Worm (Caenorhabditis elegans) whole organism, midembryonic: ENCODE measurements around the gene T09A12.8.

ENCODE experiments used
- T22C8.4 ChIP-seq: fragments of 200-800 bp; sonication (Bioruptor generic); IDR thresholded peaks from 2 replicates; pipeline ENCODE4 v1.3.6; 2022; ENCODE audit warnings: missing genetic modification characterization, missing compliant biosample characterization
- cog-1 ChIP-seq: sonication (generic microtip); optimal IDR thresholded peaks from 2 replicates; lab custom pipeline; 2016; ENCODE audit warnings: missing genetic modification characterization, missing compliant biosample characterization
- flt-1 ChIP-seq: fragments of 200-800 bp; sonication (Bioruptor generic); IDR thresholded peaks from 2 replicates; pipeline ENCODE4 v1.3.6; 2022; ENCODE audit warnings: missing genetic modification characterization, missing compliant biosample characterization
- klf-2 ChIP-seq: fragments of 200-800 bp; sonication (Bioruptor generic); conservative IDR thresholded peaks from 2 replicates; pipeline ENCODE4 v1.3.6; 2022; ENCODE audit warnings: missing genetic modification reagents, missing genetic modification characterization, missing compliant biosample characterization
- med-1 ChIP-seq: sonication (generic microtip); optimal IDR thresholded peaks from 2 replicates; lab custom pipeline; 2017; ENCODE audit warnings: missing genetic modification characterization, mild to moderate bottlenecking, missing compliant biosample characterization, antibody characterized with exemption, missing genetic modification reagents; ENCODE audit not compliant: insufficient read depth
- ref-1 ChIP-seq: fragments of 200-800 bp; sonication (Bioruptor generic); conservative IDR thresholded peaks from 2 replicates; pipeline ENCODE4 v1.3.6; 2022; ENCODE audit warnings: missing genetic modification reagents, missing genetic modification characterization, missing compliant biosample characterization
- tab-1 ChIP-seq: fragments of 200-800 bp; sonication (Bioruptor generic); IDR thresholded peaks from 2 replicates; pipeline ENCODE4 v1.3.6; 2022; ENCODE audit warnings: missing genetic modification characterization, missing compliant biosample characterization
- ztf-23 ChIP-seq: fragments of 200-800 bp; sonication (Bioruptor generic); IDR thresholded peaks from 2 replicates; pipeline ENCODE4 v1.3.6; 2022; ENCODE audit warnings: missing genetic modification reagents, missing genetic modification characterization, missing compliant biosample characterization
- ztf-29 ChIP-seq: fragments of 200-800 bp; sonication (Bioruptor generic); IDR thresholded peaks from 2 replicates; pipeline ENCODE4 v1.3.6; 2022; ENCODE audit warnings: missing genetic modification reagents, missing genetic modification characterization, missing compliant biosample characterization

The T09A12.8 gene

DNA sequence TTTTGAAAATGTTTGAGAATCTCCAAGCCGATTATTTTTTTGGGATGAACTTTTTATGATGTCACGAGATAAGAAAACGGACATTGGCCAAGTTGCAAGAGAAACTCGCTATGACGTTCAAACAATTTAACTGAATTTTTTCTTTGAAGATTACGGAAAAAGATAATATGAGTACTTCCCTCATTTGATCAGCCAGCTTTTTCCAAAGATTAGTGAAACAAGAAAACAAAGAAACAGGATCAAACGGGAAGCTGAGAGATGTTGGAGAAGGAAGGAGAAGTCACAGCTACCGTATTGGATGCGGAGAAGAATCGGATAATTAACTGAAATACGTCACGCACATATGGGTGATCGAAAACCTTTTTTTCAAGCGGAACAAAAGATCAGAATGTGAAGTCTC is 10.7 kb upstream of the T09A12.8 start:
- no peak for TF ChIP-seq ref-1 (GFP tag; lab: Robert Waterston, UW)
- TF ChIP-seq med-1 = no peak

DNA sequence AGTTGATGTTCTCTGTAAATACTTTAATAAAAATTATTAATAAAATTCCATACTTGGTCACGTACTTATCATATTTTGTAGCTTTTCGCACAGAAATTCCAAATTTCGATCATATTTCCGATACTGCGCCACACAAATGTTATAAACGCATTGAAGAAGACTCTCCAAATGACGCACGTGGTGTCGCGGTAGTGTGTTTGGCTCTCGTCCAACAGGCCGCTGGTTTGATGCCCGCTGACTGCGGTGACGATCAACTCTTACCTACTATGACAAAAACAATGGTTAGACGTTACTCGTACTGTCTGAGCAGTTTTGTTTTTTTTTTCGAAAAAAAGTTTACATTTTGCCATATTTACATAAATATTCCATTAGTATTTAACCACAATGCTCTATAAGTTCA is 9.4 kb upstream of the T09A12.8 start:
- peak; percentile 96 for TF ChIP-seq cog-1
- TF ChIP-seq flt-1 (GFP tag; lab: Robert Waterston, UW) = peak; percentile 98
- peak; percentile 96 for TF ChIP-seq T22C8.4 (GFP tag; lab: Robert Waterston, UW)
- peak; percentile 76 for TF ChIP-seq med-1
- TF ChIP-seq ztf-23 = peak; percentile 95
- TF ChIP-seq klf-2 = peak; percentile 90
- TF ChIP-seq tab-1 = peak; percentile 98
- peak; percentile 94 for TF ChIP-seq ztf-29 (GFP tag; lab: Robert Waterston, UW)
- TF ChIP-seq ref-1 (GFP tag; lab: Robert Waterston, UW) = peak; percentile 96

DNA sequence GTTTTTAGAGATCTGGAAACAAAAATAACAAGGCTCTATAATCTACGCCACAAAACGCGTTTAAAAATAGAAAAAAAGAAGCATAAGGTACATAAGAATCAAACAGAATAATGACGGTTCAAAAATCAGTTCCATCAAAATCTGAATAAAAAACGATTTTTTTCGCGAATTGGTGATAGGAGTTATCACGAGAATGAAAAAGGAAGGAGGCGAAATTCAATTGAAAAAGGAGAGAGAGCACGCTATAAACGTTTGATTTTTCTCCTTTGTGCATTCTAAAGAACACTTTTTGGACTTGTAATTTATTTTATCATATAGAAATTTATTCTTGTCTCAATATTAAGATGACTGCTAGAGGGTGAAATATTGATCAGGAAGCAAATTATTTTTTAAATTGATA is 7.8 kb upstream of the T09A12.8 start:
- TF ChIP-seq ztf-23 (no peak), T22C8.4 (GFP tag; lab: Robert Waterston, UW) (no peak), flt-1 (GFP tag; lab: Robert Waterston, UW) (no peak), ztf-29 (GFP tag; lab: Robert Waterston, UW) (no peak), klf-2 (no peak), med-1 (no peak), ref-1 (GFP tag; lab: Robert Waterston, UW) (no peak), cog-1 (no peak), tab-1 (no peak)

DNA sequence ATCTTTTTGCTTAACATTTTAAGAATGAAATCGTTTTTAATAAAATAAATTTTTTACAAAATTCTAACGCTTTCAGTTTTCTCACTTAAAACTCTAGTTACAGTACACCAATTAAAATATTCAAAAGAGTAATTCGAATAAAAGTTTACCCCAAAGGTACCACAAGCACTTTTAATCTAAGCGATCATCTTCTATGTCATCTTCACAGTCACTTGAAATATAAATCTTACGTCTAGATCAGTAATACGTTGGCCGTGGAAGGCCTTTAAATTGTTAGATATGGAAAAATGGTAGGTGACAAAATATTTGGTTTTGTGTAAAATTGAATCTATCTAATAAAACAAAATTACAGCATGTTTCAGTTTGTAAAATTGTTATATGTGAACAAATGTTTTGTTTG is 3.8 kb upstream of the T09A12.8 start:
- TF ChIP-seq ztf-23 = no peak
- no peak for TF ChIP-seq T22C8.4 (GFP tag; lab: Robert Waterston, UW)
- no peak for TF ChIP-seq klf-2
- no peak for TF ChIP-seq tab-1
- TF ChIP-seq ztf-29 (GFP tag; lab: Robert Waterston, UW) = no peak
- TF ChIP-seq med-1 = no peak
- no peak for TF ChIP-seq ref-1 (GFP tag; lab: Robert Waterston, UW)
- no peak for TF ChIP-seq cog-1
- TF ChIP-seq flt-1 (GFP tag; lab: Robert Waterston, UW) = no peak

DNA sequence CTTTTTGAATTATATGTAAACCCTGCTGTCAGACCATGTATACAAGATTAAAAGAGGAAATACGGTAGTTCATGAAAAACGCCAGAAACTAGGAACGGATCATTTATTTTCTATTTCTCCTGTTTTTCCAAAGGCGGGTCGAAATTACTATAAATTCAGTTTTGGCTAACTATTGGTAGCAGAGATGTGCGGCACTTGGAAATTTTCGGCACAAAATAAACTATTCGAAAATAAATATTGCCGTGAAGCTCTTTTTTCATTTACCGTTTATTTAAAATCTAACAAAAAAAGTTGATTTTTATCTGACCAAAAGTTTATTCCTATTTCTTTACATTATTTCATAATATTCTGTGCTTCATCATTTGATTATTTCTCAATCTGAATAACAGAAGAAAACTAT is 613 bp upstream of the T09A12.8 start, which contains the start of gene T09A12.1:
Gene T09A12.1, plus strand, starts transcription at position 301 of the 400 bp plus-strand sequence.
- TF ChIP-seq T22C8.4 (GFP tag; lab: Robert Waterston, UW) = no peak
- no peak for TF ChIP-seq ztf-23
- no peak for TF ChIP-seq flt-1 (GFP tag; lab: Robert Waterston, UW)
- no peak for TF ChIP-seq klf-2
- TF ChIP-seq tab-1 = no peak
- no peak for TF ChIP-seq cog-1
- no peak for TF ChIP-seq med-1
- no peak for TF ChIP-seq ref-1 (GFP tag; lab: Robert Waterston, UW)
- TF ChIP-seq ztf-29 (GFP tag; lab: Robert Waterston, UW) = no peak

DNA sequence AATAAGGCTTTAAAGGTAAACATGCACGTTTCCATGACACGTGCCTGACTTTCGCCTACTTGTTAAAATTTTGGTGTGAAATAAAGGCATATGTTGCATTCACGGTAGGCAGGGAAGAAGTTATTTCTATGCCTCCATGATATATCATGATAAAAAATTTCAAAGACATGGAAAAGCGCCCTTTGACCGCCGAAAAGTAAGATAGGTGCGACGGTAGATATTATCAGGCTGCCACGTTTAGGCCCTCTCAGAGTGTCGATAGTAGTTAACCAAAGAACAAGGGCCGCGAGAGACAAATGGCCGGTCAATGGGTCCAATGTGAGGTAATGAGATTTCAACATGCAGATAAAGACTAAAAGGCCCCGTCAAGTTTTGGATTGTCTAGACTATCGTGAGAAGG is 329 bp downstream of the T09A12.8 start:
- no peak for TF ChIP-seq med-1
- no peak for TF ChIP-seq flt-1 (GFP tag; lab: Robert Waterston, UW)
- no peak for TF ChIP-seq klf-2
- TF ChIP-seq ref-1 (GFP tag; lab: Robert Waterston, UW) = no peak
- TF ChIP-seq cog-1 = no peak
- TF ChIP-seq ztf-29 (GFP tag; lab: Robert Waterston, UW) = no peak
- TF ChIP-seq T22C8.4 (GFP tag; lab: Robert Waterston, UW) = no peak
- TF ChIP-seq tab-1 = no peak
- TF ChIP-seq ztf-23 = no peak

DNA sequence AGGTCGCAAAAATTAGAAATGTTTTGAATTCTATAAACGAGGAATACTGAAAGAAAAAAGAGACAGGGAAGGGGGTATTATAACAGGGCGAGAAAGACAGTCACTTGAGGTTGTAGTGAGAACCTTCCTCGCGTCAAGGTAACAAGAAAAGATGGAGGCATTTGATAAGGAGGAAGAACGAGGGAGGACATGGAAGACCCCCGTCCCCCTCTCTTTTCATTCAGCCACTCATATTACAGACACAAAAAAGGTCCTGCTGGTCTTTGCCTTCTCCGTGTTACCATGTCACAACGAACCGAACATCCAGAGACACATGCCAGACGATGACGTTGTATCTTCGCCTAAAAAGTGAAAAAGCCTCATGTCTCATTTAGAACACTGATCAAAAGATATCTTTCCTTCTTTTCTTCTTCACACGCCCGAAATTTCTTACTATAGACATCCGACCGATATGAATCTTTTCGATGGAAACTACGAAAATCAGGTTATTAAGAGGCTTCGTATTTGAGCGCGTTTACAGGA is 2.1 kb downstream of the T09A12.8 start:
- TF ChIP-seq T22C8.4 (GFP tag; lab: Robert Waterston, UW) (no peak), tab-1 (no peak), med-1 (no peak), ztf-29 (GFP tag; lab: Robert Waterston, UW) (no peak), flt-1 (GFP tag; lab: Robert Waterston, UW) (no peak), ref-1 (GFP tag; lab: Robert Waterston, UW) (no peak), ztf-23 (no peak), klf-2 (no peak), cog-1 (no peak)

DNA sequence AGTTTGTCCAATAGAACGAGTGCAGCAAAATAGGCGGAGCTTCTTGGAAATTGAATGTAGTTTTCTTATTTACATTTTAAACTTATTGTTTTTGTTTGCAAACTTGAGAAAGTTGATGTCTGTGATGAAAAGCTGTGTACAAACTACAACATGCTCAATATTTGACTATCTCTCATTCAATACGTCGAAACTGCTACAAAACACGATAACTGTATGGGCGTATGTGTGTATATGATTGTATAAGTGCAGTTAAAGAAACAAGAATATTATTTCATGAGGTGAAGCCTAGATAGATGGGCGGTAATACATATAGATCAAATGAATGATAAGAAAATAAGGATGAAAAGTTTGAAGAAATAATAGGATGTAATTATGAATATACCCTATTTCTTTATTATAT is 3.9 kb downstream of the T09A12.8 start:
- TF ChIP-seq klf-2 (no peak), ztf-23 (no peak), med-1 (no peak), tab-1 (no peak), flt-1 (GFP tag; lab: Robert Waterston, UW) (no peak), T22C8.4 (GFP tag; lab: Robert Waterston, UW) (no peak), ref-1 (GFP tag; lab: Robert Waterston, UW) (no peak), cog-1 (no peak), ztf-29 (GFP tag; lab: Robert Waterston, UW) (no peak)

DNA sequence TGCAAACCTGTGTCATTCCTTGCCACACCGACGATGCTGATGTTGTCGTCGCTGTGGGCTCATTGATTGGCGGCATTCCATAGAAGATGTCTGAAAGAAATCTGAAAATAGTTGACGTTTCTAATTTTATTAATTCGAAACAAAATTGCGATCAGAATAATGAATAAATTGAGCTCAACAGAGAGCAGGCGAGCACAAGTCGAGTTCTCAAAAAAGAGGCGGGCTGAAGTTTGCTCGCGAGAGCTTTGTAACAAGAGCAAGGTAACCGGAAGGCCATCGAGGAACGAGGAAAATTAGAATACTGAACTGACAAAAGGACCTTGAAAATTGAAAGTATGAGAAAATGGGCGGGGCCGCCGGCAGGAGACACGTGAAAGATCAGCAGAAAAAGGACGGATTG is 7.0 kb downstream of the T09A12.8 start, which contains the start of gene nhr-66:
Gene nhr-66, minus strand, starts transcription at position 101 of the 400 bp plus-strand sequence.
- no peak for TF ChIP-seq ztf-29 (GFP tag; lab: Robert Waterston, UW)
- no peak for TF ChIP-seq flt-1 (GFP tag; lab: Robert Waterston, UW)

DNA sequence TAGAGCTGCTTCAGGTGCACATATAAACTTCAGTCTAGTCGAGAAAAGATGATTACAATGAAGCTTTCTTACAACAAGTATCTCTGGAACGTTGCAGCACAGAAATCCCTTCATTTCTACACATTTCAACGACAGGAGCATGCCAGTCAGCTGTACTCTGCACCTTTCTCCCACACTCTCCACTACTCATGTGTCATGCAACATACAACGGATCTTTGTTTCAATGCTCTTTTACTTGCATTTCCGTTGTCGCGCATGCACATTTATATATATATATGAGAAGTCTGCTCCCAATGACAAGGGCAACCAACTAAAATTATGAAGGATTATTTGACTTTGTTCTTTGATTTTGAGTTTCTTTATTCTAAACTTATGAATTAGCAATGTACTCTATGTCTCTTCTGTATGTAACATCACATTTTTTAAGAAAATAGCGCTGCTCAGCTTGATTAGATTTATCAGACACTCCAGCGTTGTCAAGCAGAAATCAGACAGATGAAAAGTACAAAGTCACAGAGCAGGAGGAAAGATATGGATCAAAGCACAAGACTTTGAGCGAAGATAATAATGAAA is 8.3 kb downstream of the T09A12.8 start:
- TF ChIP-seq ztf-23 = no peak
- TF ChIP-seq ztf-29 (GFP tag; lab: Robert Waterston, UW) = no peak
- TF ChIP-seq cog-1 = no peak
- TF ChIP-seq klf-2 = no peak
- TF ChIP-seq tab-1 = no peak
- no peak for TF ChIP-seq flt-1 (GFP tag; lab: Robert Waterston, UW)
- no peak for TF ChIP-seq med-1

DNA sequence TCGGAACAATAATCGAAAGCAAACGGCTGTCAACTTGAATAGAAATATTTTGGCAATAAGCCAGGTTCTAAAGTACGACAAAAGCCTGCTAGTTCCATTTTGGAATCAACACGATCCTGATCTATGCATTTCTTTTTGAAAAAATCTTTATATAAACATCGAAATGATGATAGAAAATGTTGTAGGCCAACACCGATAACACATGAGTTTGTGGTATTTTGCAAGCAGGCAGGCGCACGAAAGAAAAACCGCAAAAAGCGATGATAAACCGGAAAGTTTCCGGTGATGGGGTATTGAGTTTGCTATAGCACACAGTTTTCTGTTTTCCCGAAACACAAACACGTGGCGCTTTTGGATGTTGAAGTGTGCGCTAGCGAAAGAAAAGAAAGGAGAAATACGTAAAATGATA is 9.4 kb downstream of the T09A12.8 start:
- no peak for TF ChIP-seq klf-2
- TF ChIP-seq flt-1 (GFP tag; lab: Robert Waterston, UW) = no peak
- TF ChIP-seq med-1 = no peak
- no peak for TF ChIP-seq T22C8.4 (GFP tag; lab: Robert Waterston, UW)
- no peak for TF ChIP-seq tab-1
- no peak for TF ChIP-seq ztf-23
- TF ChIP-seq ztf-29 (GFP tag; lab: Robert Waterston, UW) = no peak
- TF ChIP-seq cog-1 = no peak
- no peak for TF ChIP-seq ref-1 (GFP tag; lab: Robert Waterston, UW)
